Worm (Caenorhabditis elegans) whole organism, midembryonic: ENCODE results near the gene ZK666.1.

Source experiments
- flt-1 ChIP-seq: fragments of 200-800 bp; sonication (Bioruptor generic); IDR thresholded peaks from 2 replicates; pipeline ENCODE4 v1.3.6; 2022; ENCODE audit warnings: missing genetic modification characterization, missing compliant biosample characterization
- ref-1 ChIP-seq: fragments of 200-800 bp; sonication (Bioruptor generic); conservative IDR thresholded peaks from 2 replicates; pipeline ENCODE4 v1.3.6; 2022; ENCODE audit warnings: missing genetic modification reagents, missing genetic modification characterization, missing compliant biosample characterization
- tab-1 ChIP-seq: fragments of 200-800 bp; sonication (Bioruptor generic); IDR thresholded peaks from 2 replicates; pipeline ENCODE4 v1.3.6; 2022; ENCODE audit warnings: missing genetic modification characterization, missing compliant biosample characterization
- ztf-29 ChIP-seq: fragments of 200-800 bp; sonication (Bioruptor generic); IDR thresholded peaks from 2 replicates; pipeline ENCODE4 v1.3.6; 2022; ENCODE audit warnings: missing genetic modification reagents, missing genetic modification characterization, missing compliant biosample characterization

ce11 chrII:10486738-10487137 lies 15.6 kb upstream of the ZK666.1 start, which contains the start of gene ZK666.15:
- no peak for TF ChIP-seq tab-1
- TF ChIP-seq ref-1 = no peak
- no peak for TF ChIP-seq ztf-29
- no peak for TF ChIP-seq flt-1 (GFP tag; lab: Robert Waterston, UW)
